Worm (Caenorhabditis elegans) whole organism, late embryonic: ENCODE data around the gene F09E5.16.

Experiments used
- C08G9.2 ChIP-seq: sonication (generic microtip); optimal IDR thresholded peaks from 2 replicates; lab custom pipeline; 2016; ENCODE audit warnings: mild to moderate bottlenecking, missing genetic modification characterization, moderate library complexity, missing compliant biosample characterization
- ceh-31 ChIP-seq: sonication (generic microtip); optimal IDR thresholded peaks from 2 replicates; lab custom pipeline; 2016; ENCODE audit warnings: missing genetic modification characterization, missing compliant biosample characterization
- dve-1 ChIP-seq: sonication (generic microtip); optimal IDR thresholded peaks from 2 replicates; lab custom pipeline; 2017; ENCODE audit warnings: antibody characterized with exemption, mild to moderate bottlenecking, missing genetic modification characterization, missing compliant biosample characterization
- fkh-6 ChIP-seq: sonication (generic microtip); optimal IDR thresholded peaks from 2 replicates; lab custom pipeline; 2016; ENCODE audit warnings: missing genetic modification characterization, missing compliant biosample characterization
- hlh-8 ChIP-seq: sonication (generic microtip); optimal IDR thresholded peaks from 2 replicates; lab custom pipeline; 2016; ENCODE audit warnings: missing genotype, missing genetic modification characterization, missing compliant biosample characterization
- lim-6 ChIP-seq: sonication (generic microtip); optimal IDR thresholded peaks from 2 replicates; lab custom pipeline; 2016; ENCODE audit warnings: missing genetic modification characterization, missing compliant biosample characterization
- pha-4 ChIP-seq: fragments of 150-350 bp; optimal IDR thresholded peaks from 2 replicates; lab custom pipeline; 2018; ENCODE audit warnings: missing biosample characterization, missing genetic modification reagents, missing genetic modification characterization
- sox-2 ChIP-seq: fragments of 200-800 bp; sonication (Bioruptor generic); IDR thresholded peaks from 2 replicates; pipeline ENCODE4 v1.3.6; 2022; ENCODE audit warnings: missing genetic modification reagents, missing genetic modification characterization, missing compliant biosample characterization
- syd-9 ChIP-seq: sonication (generic microtip); optimal IDR thresholded peaks from 2 replicates; lab custom pipeline; 2016; ENCODE audit warnings: mild to moderate bottlenecking, missing genetic modification characterization, moderate library complexity, missing compliant biosample characterization

DNA sequence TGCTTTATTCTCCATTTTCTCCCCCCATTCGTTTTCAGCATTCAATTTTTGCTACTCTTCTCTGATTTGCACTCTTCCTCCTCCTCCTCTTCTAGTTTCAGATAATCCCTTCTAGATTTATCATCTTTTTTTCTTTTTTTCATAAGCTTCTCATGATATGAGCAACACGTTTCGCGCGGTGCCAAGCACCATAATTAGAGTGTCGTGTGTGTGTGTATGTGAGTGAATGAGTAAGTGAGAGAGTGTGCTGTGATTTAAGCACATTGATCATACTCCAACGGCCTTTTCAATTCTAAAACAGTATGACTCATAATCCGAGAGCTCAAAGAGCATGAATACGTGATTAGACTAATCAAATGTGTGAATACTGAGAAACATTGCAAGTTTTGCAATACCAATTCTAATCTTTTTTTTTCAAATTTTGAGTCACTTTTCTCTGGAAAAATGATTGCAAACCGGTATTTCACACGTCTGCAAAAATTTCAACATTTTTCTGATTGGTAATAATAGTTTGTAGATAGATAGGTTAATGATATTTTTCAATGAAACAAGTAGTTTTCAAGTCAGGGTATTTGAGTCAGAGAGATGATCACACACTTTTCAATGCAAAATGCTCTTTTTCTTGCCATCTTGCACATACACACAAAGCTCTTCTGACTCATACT, 30.0 kb downstream of the F09E5.16 start:
- no peak for TF ChIP-seq fkh-6
- no peak for TF ChIP-seq C08G9.2 (tag; lab: Kevin White, UChicago)
- TF ChIP-seq ceh-31 (tag; lab: Kevin White, UChicago), result no peak
- no peak for TF ChIP-seq lim-6 (tag; lab: Kevin White, UChicago)
- TF ChIP-seq pha-4 (tag; lab: Kevin White, UChicago), result no peak
- no peak for TF ChIP-seq hlh-8 (tag; lab: Kevin White, UChicago)
- no peak for TF ChIP-seq syd-9 (tag; lab: Kevin White, UChicago)
- no peak for TF ChIP-seq dve-1 (tag; lab: Kevin White, UChicago)
- no peak for TF ChIP-seq sox-2 (GFP tag; lab: Robert Waterston, UW)
